Worm (Caenorhabditis elegans) whole organism, L2 larva: ENCODE measurements around the gene otpl-1.

Source experiments
- ama-1 ChIP-seq: fragments of 150-350 bp; optimal IDR thresholded peaks from 2 replicates; lab custom pipeline; 2018; ENCODE audit warnings: inconsistent platforms
- egl-27 ChIP-seq: sonication (generic microtip); optimal IDR thresholded peaks from 3 replicates; lab custom pipeline; 2017; ENCODE audit warnings: missing biosample characterization, missing genetic modification reagents, missing genetic modification characterization
- nhr-21 ChIP-seq: fragments of 150-350 bp; optimal IDR thresholded peaks from 2 replicates; lab custom pipeline; 2014; ENCODE audit warnings: missing biosample characterization, missing genetic modification characterization
- ztf-4 ChIP-seq: fragments of 150-350 bp; optimal IDR thresholded peaks from 2 replicates; lab custom pipeline; 2014; ENCODE audit warnings: missing biosample characterization, missing genetic modification characterization

ce11 chrIV:3547500-3547899 is 21.3 kb upstream of the otpl-1 start, which contains the start of gene nstp-6:
- TF ChIP-seq egl-27 (tag; lab: Kevin White, UChicago) (no peak), ama-1 (no peak), nhr-21 (tag; lab: Kevin White, UChicago) (no peak), ztf-4 (tag; lab: Kevin White, UChicago) (no peak)
